Worm (Caenorhabditis elegans) whole organism, young adult: Measurements from ENCODE around the gene msp-51.
"Not testable (repeated sequence)": the region's sequence is repeated elsewhere in the genome, so short reads cannot be mapped to it uniquely, and the experiment has no call there.

Source experiments
- B0019.2 ChIP-seq: fragments of 200-800 bp; sonication (Bioruptor generic); conservative IDR thresholded peaks from 2 replicates; pipeline ENCODE4 v1.3.6; 2022; ENCODE audit warnings: missing genetic modification reagents, missing genetic modification characterization, missing compliant biosample characterization
- B0336.3 ChIP-seq: fragments of 200-800 bp; sonication (Bioruptor generic); IDR thresholded peaks from 2 replicates; pipeline ENCODE4 v1.3.6; 2022; ENCODE audit warnings: missing genetic modification characterization, missing compliant biosample characterization
- C17E4.6 ChIP-seq: fragments of 200-800 bp; sonication (Bioruptor generic); IDR thresholded peaks from 2 replicates; pipeline ENCODE4 v1.3.6; 2022; ENCODE audit warnings: missing genetic modification reagents, missing genetic modification characterization, missing compliant biosample characterization
- D2030.7 ChIP-seq: fragments of 200-800 bp; sonication (Bioruptor generic); IDR thresholded peaks from 2 replicates; pipeline ENCODE4 v1.3.6; 2022; ENCODE audit warnings: missing genetic modification reagents, missing genetic modification characterization, missing compliant biosample characterization
- F33H1.4 ChIP-seq: fragments of 200-800 bp; sonication (Bioruptor generic); IDR thresholded peaks from 2 replicates; pipeline ENCODE4 v1.3.6; 2022; ENCODE audit warnings: missing genetic modification reagents, missing genetic modification characterization, missing compliant biosample characterization
- F49E8.2 ChIP-seq: sonication (generic microtip); optimal IDR thresholded peaks from 3 replicates; lab custom pipeline; 2017; ENCODE audit warnings: missing genetic modification characterization, mild to moderate bottlenecking, missing compliant biosample characterization, antibody characterized with exemption, moderate library complexity; ENCODE audit not compliant: insufficient read depth
- Y53G8AR.9 ChIP-seq: fragments of 200-800 bp; sonication (Bioruptor generic); conservative IDR thresholded peaks from 2 replicates; pipeline ENCODE4 v1.3.6; 2022; ENCODE audit warnings: missing genetic modification reagents, missing genetic modification characterization, missing compliant biosample characterization
- Y56A3A.18 ChIP-seq: fragments of 200-800 bp; sonication (Bioruptor generic); IDR thresholded peaks from 2 replicates; pipeline ENCODE4 v1.3.6; 2022; ENCODE audit warnings: missing genetic modification reagents, missing genetic modification characterization, missing compliant biosample characterization
- Y79H2A.3 ChIP-seq: fragments of 200-800 bp; sonication (Bioruptor generic); conservative IDR thresholded peaks from 2 replicates; pipeline ENCODE4 v1.3.6; 2022; ENCODE audit warnings: missing genetic modification reagents, missing genetic modification characterization, missing compliant biosample characterization
- ama-1 ChIP-seq, 3 experiments: fragments of 150-350 bp in 1 of 3; sonication (generic microtip) in 2 of 3; optimal IDR thresholded peaks; 2 replicates each; lab custom pipeline; 2014 to 2018; ENCODE audit warnings: missing biosample characterization in 2 of 3, missing genetic modification characterization in 2 of 3, missing genetic modification reagents in 2 of 3
- aptf-3 ChIP-seq: fragments of 200-800 bp; sonication (Bioruptor generic); IDR thresholded peaks from 2 replicates; pipeline ENCODE4 v1.3.6; 2022; ENCODE audit warnings: missing genetic modification characterization, missing compliant biosample characterization
- attf-6 ChIP-seq: fragments of 200-800 bp; sonication (Bioruptor generic); IDR thresholded peaks from 2 replicates; pipeline ENCODE4 v1.3.6; 2022; ENCODE audit warnings: missing genetic modification reagents, missing genetic modification characterization, missing compliant biosample characterization
- ceh-100 ChIP-seq: fragments of 200-800 bp; sonication (Bioruptor generic); IDR thresholded peaks from 2 replicates; pipeline ENCODE4 v1.3.6; 2022; ENCODE audit warnings: missing genetic modification reagents, missing genetic modification characterization, missing compliant biosample characterization
- ceh-91 ChIP-seq: fragments of 200-800 bp; sonication (Bioruptor generic); IDR thresholded peaks from 2 replicates; pipeline ENCODE4 v1.3.6; 2022; ENCODE audit warnings: missing genetic modification reagents, missing genetic modification characterization, missing compliant biosample characterization
- dox-1 ChIP-seq: fragments of 200-800 bp; sonication (Bioruptor generic); IDR thresholded peaks from 2 replicates; pipeline ENCODE4 v1.3.6; 2022; ENCODE audit warnings: missing genetic modification reagents, missing genetic modification characterization, missing compliant biosample characterization
- ekl-4 ChIP-seq: fragments of 200-800 bp; sonication (Bioruptor generic); IDR thresholded peaks from 2 replicates; pipeline ENCODE4 v1.3.6; 2022; ENCODE audit warnings: missing genetic modification reagents, missing genetic modification characterization, missing compliant biosample characterization
- hmg-1.2 ChIP-seq: fragments of 200-800 bp; sonication (Bioruptor generic); IDR thresholded peaks from 2 replicates; pipeline ENCODE4 v1.3.6; 2022; ENCODE audit warnings: missing genetic modification reagents, missing genetic modification characterization, missing compliant biosample characterization
- hmg-20 ChIP-seq: fragments of 200-800 bp; sonication (Bioruptor generic); IDR thresholded peaks from 2 replicates; pipeline ENCODE4 v1.3.6; 2022; ENCODE audit warnings: missing genetic modification reagents, missing genetic modification characterization, missing compliant biosample characterization
- hrde-1 ChIP-seq: sonication (generic microtip); optimal IDR thresholded peaks from 2 replicates; lab custom pipeline; 2016; ENCODE audit warnings: missing genetic modification characterization, mild to moderate bottlenecking, missing compliant biosample characterization, moderate library complexity, missing genotype, missing genetic modification reagents, borderline replicate concordance
- hsf-1 ChIP-seq: fragments of 200-800 bp; sonication (Bioruptor generic); IDR thresholded peaks from 2 replicates; pipeline ENCODE4 v1.3.6; 2022; ENCODE audit warnings: missing genetic modification reagents, missing genetic modification characterization, missing compliant biosample characterization
- lin-26 ChIP-seq: fragments of 200-800 bp; sonication (Bioruptor generic); IDR thresholded peaks from 2 replicates; pipeline ENCODE4 v1.3.6; 2022; ENCODE audit warnings: missing genetic modification reagents, missing genetic modification characterization, missing compliant biosample characterization
- lsl-1 ChIP-seq: fragments of 200-800 bp; sonication (Bioruptor generic); optimal IDR thresholded peaks from 2 replicates; lab custom pipeline; 2018; ENCODE audit warnings: mild to moderate bottlenecking, missing genetic modification characterization, moderate library complexity, missing compliant biosample characterization
- madf-3 ChIP-seq: fragments of 200-800 bp; sonication (Bioruptor generic); IDR thresholded peaks from 2 replicates; pipeline ENCODE4 v1.3.6; 2022; ENCODE audit warnings: missing genetic modification reagents, missing genetic modification characterization, missing compliant biosample characterization
- madf-6 ChIP-seq: fragments of 200-800 bp; sonication (Bioruptor generic); IDR thresholded peaks from 2 replicates; pipeline ENCODE4 v1.3.6; 2022; ENCODE audit warnings: missing genetic modification reagents, missing genetic modification characterization, missing compliant biosample characterization
- mcd-1 ChIP-seq: fragments of 200-800 bp; sonication (Bioruptor generic); IDR thresholded peaks from 2 replicates; pipeline ENCODE4 v1.3.6; 2022; ENCODE audit warnings: missing genetic modification reagents, missing genetic modification characterization, missing compliant biosample characterization
- nfyb-1 ChIP-seq: fragments of 200-800 bp; sonication (Bioruptor generic); IDR thresholded peaks from 2 replicates; pipeline ENCODE4 v1.3.6; 2022; ENCODE audit warnings: missing genetic modification reagents, missing genetic modification characterization, missing compliant biosample characterization
- pbrm-1 ChIP-seq: fragments of 200-800 bp; sonication (Bioruptor generic); IDR thresholded peaks from 2 replicates; pipeline ENCODE4 v1.3.6; 2022; ENCODE audit warnings: missing genetic modification reagents, missing genetic modification characterization, missing compliant biosample characterization
- rcor-1 ChIP-seq: fragments of 200-800 bp; sonication (Bioruptor generic); IDR thresholded peaks from 2 replicates; pipeline ENCODE4 v1.3.6; 2022; ENCODE audit warnings: missing genetic modification reagents, missing genetic modification characterization, missing compliant biosample characterization
- snpc-1.1 ChIP-seq: sonication (generic microtip); optimal IDR thresholded peaks from 2 replicates; lab custom pipeline; 2017; ENCODE audit warnings: missing genetic modification characterization, mild to moderate bottlenecking, missing compliant biosample characterization, antibody characterized with exemption, moderate library complexity, missing genotype, missing genetic modification reagents; ENCODE audit not compliant: insufficient read depth
- snpc-1.3 ChIP-seq: sonication (generic microtip); optimal IDR thresholded peaks from 2 replicates; lab custom pipeline; 2017; ENCODE audit warnings: missing genetic modification characterization, mild to moderate bottlenecking, missing compliant biosample characterization, antibody characterized with exemption, moderate library complexity, missing genotype, missing genetic modification reagents; ENCODE audit not compliant: insufficient read depth
- snpc-4 ChIP-seq, 5 experiments: fragments of 150-350 bp in 1 of 5; sonication (generic microtip) in 4 of 5; optimal IDR thresholded peaks; 2 replicates each; lab custom pipeline; 2014 to 2018; ENCODE audit warnings: missing genetic modification characterization in 5 of 5, missing biosample characterization in 3 of 5, antibody characterized with exemption in 2 of 5, mild to moderate bottlenecking in 2 of 5, missing compliant biosample characterization in 2 of 5, missing genotype in 2 of 5, moderate library complexity in 2 of 5, missing genetic modification reagents in 1 of 5
- tbp1 ChIP-seq: fragments of 200-800 bp; sonication (Bioruptor generic); optimal IDR thresholded peaks from 2 replicates; lab custom pipeline; 2018; ENCODE audit warnings: mild to moderate bottlenecking, missing genetic modification characterization, missing compliant biosample characterization
- xnd-1 ChIP-seq: sonication (generic microtip); optimal IDR thresholded peaks from 2 replicates; lab custom pipeline; 2016; ENCODE audit warnings: missing genotype, missing genetic modification reagents, missing genetic modification characterization, missing compliant biosample characterization
- ztf-25 ChIP-seq: fragments of 200-800 bp; sonication (Bioruptor generic); IDR thresholded peaks from 2 replicates; pipeline ENCODE4 v1.3.6; 2022; ENCODE audit warnings: missing genetic modification reagents, missing genetic modification characterization, missing compliant biosample characterization
- ztf-28 ChIP-seq: fragments of 200-800 bp; sonication (Bioruptor generic); IDR thresholded peaks from 2 replicates; pipeline ENCODE4 v1.3.6; 2022; ENCODE audit warnings: missing genetic modification reagents, missing genetic modification characterization, missing compliant biosample characterization

msp-51 gene

DNA sequence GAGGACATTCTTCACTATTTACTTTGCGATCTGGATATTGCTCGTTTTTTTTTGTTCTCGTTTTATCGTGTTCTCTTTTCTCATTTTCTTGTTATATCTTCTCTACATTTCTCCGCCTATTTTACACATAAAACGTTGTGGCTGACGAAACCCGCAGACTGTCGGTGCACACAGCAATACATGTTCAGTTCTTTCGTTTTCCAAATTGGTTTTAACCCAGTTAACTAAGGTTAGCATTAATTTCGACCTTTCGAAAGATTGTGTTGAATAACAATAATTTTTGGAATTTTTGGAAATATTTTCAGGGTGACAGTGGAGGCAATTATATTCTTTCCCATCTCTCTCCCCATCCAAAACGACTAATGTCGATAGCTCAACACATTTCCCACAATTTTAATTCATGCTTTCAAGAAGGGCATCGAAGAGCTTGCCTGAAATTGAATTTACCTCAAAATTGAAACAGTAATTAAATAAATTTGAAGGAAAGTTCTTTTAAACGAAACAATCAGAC is 30.4 kb downstream of the msp-51 start:
- TF ChIP-seq Y53G8AR.9 (GFP tag; lab: Robert Waterston, UW) (peak; percentile 65; the same call in 1 of the 2 replicates), lin-26 (peak; percentile 63; the same call in 1 of the 2 replicates), Y56A3A.18 (GFP tag; lab: Robert Waterston, UW) (peak; percentile 41; the same call in 1 of the 2 replicates), aptf-3 (GFP tag; lab: Robert Waterston, UW) (0 out of 2 replicates have a peak, but pooled peaks have one; percentile 8), pbrm-1 (peak; percentile 85), ztf-25 (GFP tag; lab: Robert Waterston, UW) (0 out of 2 replicates have a peak, but pooled peaks have one; percentile 73), tbp1 (GFP tag; lab: Kevin White, UChicago) (peak; percentile 69), D2030.7 (peak; percentile 95), F33H1.4 (GFP tag; lab: Robert Waterston, UW) (peak; percentile 52; the same call in 1 of the 2 replicates), mcd-1 (GFP tag; lab: Robert Waterston, UW) (peak; percentile 56; the same call in 1 of the 2 replicates), ceh-100 (GFP tag; lab: Robert Waterston, UW) (peak; percentile 35; the same call in 1 of the 2 replicates), ama-1 (optimal IDR thresholded peaks at IDR 0.05; lab: Kevin White, UChicago) (peak; percentile 26), B0336.3 (0 out of 2 replicates have a peak, but pooled peaks have one; percentile 26), ceh-91 (GFP tag; lab: Robert Waterston, UW) (peak; percentile 38; the same call in 1 of the 2 replicates), xnd-1 (peak; percentile 7), hsf-1 (peak; percentile 63; the same call in 1 of the 2 replicates), madf-6 (peak; percentile 80), F49E8.2 (tag; lab: Kevin White, UChicago) (peak; percentile 69), hmg-1.2 (peak; percentile 82), snpc-1.1 (tag; lab: Kevin White, UChicago) (peak; percentile 88), lsl-1 (GFP tag; lab: Kevin White, UChicago) (peak; percentile 34), attf-6 (GFP tag; lab: Robert Waterston, UW) (peak; percentile 99), ztf-28 (GFP tag; lab: Robert Waterston, UW) (0 out of 2 replicates have a peak, but pooled peaks have one; percentile 53), madf-3 (GFP tag; lab: Robert Waterston, UW) (0 out of 2 replicates have a peak, but pooled peaks have one; percentile 38), ekl-4 (GFP tag; lab: Robert Waterston, UW) (peak; percentile 82), snpc-4 (GFP tag; optimal IDR thresholded peaks at IDR 0.05; lab: Kevin White, UChicago) (peak; percentile 93), snpc-4 (tag; optimal IDR thresholded peaks at IDR 0.05; lab: Kevin White, UChicago) (peak; percentile 84 to 97 (median 95)), nfyb-1 (GFP tag; lab: Robert Waterston, UW) (peak; percentile 62; the same call in 1 of the 2 replicates), hrde-1 (tag; lab: Kevin White, UChicago) (peak; percentile 42), rcor-1 (GFP tag; lab: Robert Waterston, UW) (peak; percentile 38; the same call in 1 of the 2 replicates), B0019.2 (GFP tag; lab: Robert Waterston, UW) (0 out of 2 replicates have a peak, but pooled peaks have one; percentile 28), dox-1 (GFP tag; lab: Robert Waterston, UW) (peak; percentile 89), snpc-1.3 (peak; percentile 15), C17E4.6 (GFP tag; lab: Robert Waterston, UW) (peak; percentile 55; the same call in 1 of the 2 replicates), Y79H2A.3 (GFP tag; lab: Robert Waterston, UW) (0 out of 2 replicates have a peak, but pooled peaks have one; percentile 12)
- TF ChIP-seq ama-1 (GFP tag; optimal IDR thresholded peaks at IDR 0.05; lab: Kevin White, UChicago) = not testable (repeated sequence)

DNA sequence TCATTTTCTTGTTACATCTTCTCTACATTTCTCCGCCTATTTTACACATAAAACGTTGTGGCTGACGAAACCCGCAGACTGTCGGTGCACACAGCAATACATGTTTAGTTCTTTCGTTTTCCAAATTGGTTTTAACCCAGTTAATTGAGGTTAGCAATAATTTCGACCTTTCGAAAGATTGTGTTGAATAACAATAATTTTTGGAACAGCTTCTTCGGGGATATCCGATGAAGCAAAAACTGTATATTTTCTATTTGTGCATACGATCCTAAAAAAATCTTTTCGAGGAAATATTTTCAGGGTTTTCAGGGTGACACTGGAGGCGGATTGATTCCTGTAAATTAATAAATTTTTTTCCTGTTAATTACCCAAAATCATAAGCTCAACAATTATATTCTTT is 33.4 kb downstream of the msp-51 start:
- TF ChIP-seq ekl-4 (GFP tag; lab: Robert Waterston, UW) = peak; percentile 75; the same call in 1 of the 2 replicates
- TF ChIP-seq rcor-1 (GFP tag; lab: Robert Waterston, UW) = peak; percentile 49; the same call in 1 of the 2 replicates
- TF ChIP-seq hmg-20 (GFP tag; lab: Robert Waterston, UW) = 0 out of 2 replicates have a peak, but pooled peaks have one; percentile 42
- 0 out of 2 replicates have a peak, but pooled peaks have one; percentile 55 for TF ChIP-seq madf-3 (GFP tag; lab: Robert Waterston, UW)
- TF ChIP-seq Y56A3A.18 (GFP tag; lab: Robert Waterston, UW) = peak; percentile 82
- TF ChIP-seq Y53G8AR.9 (GFP tag; lab: Robert Waterston, UW) = 0 out of 2 replicates have a peak, but pooled peaks have one; percentile 57
- peak; percentile 78 for TF ChIP-seq pbrm-1
- peak; percentile 97 for TF ChIP-seq attf-6 (GFP tag; lab: Robert Waterston, UW)
- TF ChIP-seq C17E4.6 (GFP tag; lab: Robert Waterston, UW) = peak; percentile 58; the same call in 1 of the 2 replicates
- TF ChIP-seq D2030.7 = peak; percentile 92
- TF ChIP-seq madf-6 = peak; percentile 81
- peak; percentile 58 for TF ChIP-seq F33H1.4 (GFP tag; lab: Robert Waterston, UW)
- peak; percentile 39 for TF ChIP-seq ceh-100 (GFP tag; lab: Robert Waterston, UW)
- peak; percentile 74 for TF ChIP-seq nfyb-1 (GFP tag; lab: Robert Waterston, UW)
- TF ChIP-seq snpc-4 (GFP tag; optimal IDR thresholded peaks at IDR 0.05; lab: Kevin White, UChicago) = peak; percentile 60
- TF ChIP-seq snpc-4 (tag; optimal IDR thresholded peaks at IDR 0.05; lab: Kevin White, UChicago) = peak; percentile 48 to 95 (median 90)
- TF ChIP-seq tbp1 (GFP tag; lab: Kevin White, UChicago) = peak; percentile 45
- TF ChIP-seq hsf-1 = peak; percentile 68; the same call in 1 of the 2 replicates
- 0 out of 2 replicates have a peak, but pooled peaks have one; percentile 43 for TF ChIP-seq dox-1 (GFP tag; lab: Robert Waterston, UW)
- TF ChIP-seq hmg-1.2 = peak; percentile 80
- peak; percentile 46 for TF ChIP-seq snpc-1.1 (tag; lab: Kevin White, UChicago)
